Worm (Caenorhabditis elegans) whole organism, midembryonic: ENCODE results near the gene C44C10.12.

Source experiments
- T22C8.4 ChIP-seq: fragments of 200-800 bp; sonication (Bioruptor generic); IDR thresholded peaks from 2 replicates; pipeline ENCODE4 v1.3.6; 2022; ENCODE audit warnings: missing genetic modification characterization, missing compliant biosample characterization
- cog-1 ChIP-seq: sonication (generic microtip); optimal IDR thresholded peaks from 2 replicates; lab custom pipeline; 2016; ENCODE audit warnings: missing genetic modification characterization, missing compliant biosample characterization
- flt-1 ChIP-seq: fragments of 200-800 bp; sonication (Bioruptor generic); IDR thresholded peaks from 2 replicates; pipeline ENCODE4 v1.3.6; 2022; ENCODE audit warnings: missing genetic modification characterization, missing compliant biosample characterization
- klf-2 ChIP-seq: fragments of 200-800 bp; sonication (Bioruptor generic); conservative IDR thresholded peaks from 2 replicates; pipeline ENCODE4 v1.3.6; 2022; ENCODE audit warnings: missing genetic modification reagents, missing genetic modification characterization, missing compliant biosample characterization
- med-1 ChIP-seq: sonication (generic microtip); optimal IDR thresholded peaks from 2 replicates; lab custom pipeline; 2017; ENCODE audit warnings: missing genetic modification characterization, mild to moderate bottlenecking, missing compliant biosample characterization, antibody characterized with exemption, missing genetic modification reagents; ENCODE audit not compliant: insufficient read depth
- ref-1 ChIP-seq: fragments of 200-800 bp; sonication (Bioruptor generic); conservative IDR thresholded peaks from 2 replicates; pipeline ENCODE4 v1.3.6; 2022; ENCODE audit warnings: missing genetic modification reagents, missing genetic modification characterization, missing compliant biosample characterization
- tab-1 ChIP-seq: fragments of 200-800 bp; sonication (Bioruptor generic); IDR thresholded peaks from 2 replicates; pipeline ENCODE4 v1.3.6; 2022; ENCODE audit warnings: missing genetic modification characterization, missing compliant biosample characterization
- ztf-23 ChIP-seq: fragments of 200-800 bp; sonication (Bioruptor generic); IDR thresholded peaks from 2 replicates; pipeline ENCODE4 v1.3.6; 2022; ENCODE audit warnings: missing genetic modification reagents, missing genetic modification characterization, missing compliant biosample characterization
- ztf-29 ChIP-seq: fragments of 200-800 bp; sonication (Bioruptor generic); IDR thresholded peaks from 2 replicates; pipeline ENCODE4 v1.3.6; 2022; ENCODE audit warnings: missing genetic modification reagents, missing genetic modification characterization, missing compliant biosample characterization

Gene C44C10.12

DNA sequence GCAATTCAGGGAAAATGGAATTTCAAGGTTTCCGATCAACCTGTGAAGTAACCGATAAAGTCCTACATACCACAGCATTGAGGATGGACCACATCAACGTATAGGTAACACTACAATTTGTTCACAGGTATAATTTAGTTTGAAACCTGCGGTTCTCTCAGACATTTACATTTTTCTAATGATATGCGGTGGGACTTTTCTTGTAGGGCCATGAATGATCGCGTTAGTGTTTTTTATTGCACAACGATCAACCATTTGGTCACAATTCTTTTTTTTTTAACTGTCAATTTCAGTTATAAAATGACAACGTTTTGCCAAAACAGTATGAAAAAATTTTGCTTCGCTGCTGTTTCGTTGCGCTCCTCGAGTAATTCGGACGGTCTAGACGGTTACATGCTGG is at the start of gene C44C10.12:
Gene C44C10.12 (plus strand): TSS at position 301 of the 400 bp plus-strand sequence.
- no peak for TF ChIP-seq ref-1 (GFP tag; lab: Robert Waterston, UW)
- TF ChIP-seq T22C8.4 (GFP tag; lab: Robert Waterston, UW): no peak
- no peak for TF ChIP-seq klf-2
- TF ChIP-seq ztf-29: no peak
- TF ChIP-seq med-1 (GFP tag; lab: Kevin White, UChicago): no peak
- no peak for TF ChIP-seq cog-1 (tag; lab: Kevin White, UChicago)
- TF ChIP-seq tab-1 (GFP tag; lab: Robert Waterston, UW): no peak
- TF ChIP-seq ztf-23 (GFP tag; lab: Robert Waterston, UW): no peak
- TF ChIP-seq flt-1: no peak

- no peak for TF ChIP-seq T22C8.4 (GFP tag; lab: Robert Waterston, UW)
- no peak for TF ChIP-seq flt-1
- TF ChIP-seq tab-1 (GFP tag; lab: Robert Waterston, UW): no peak
- TF ChIP-seq med-1 (GFP tag; lab: Kevin White, UChicago): no peak
- no peak for TF ChIP-seq ref-1 (GFP tag; lab: Robert Waterston, UW)
- no peak for TF ChIP-seq cog-1 (tag; lab: Kevin White, UChicago)
- no peak for TF ChIP-seq ztf-23 (GFP tag; lab: Robert Waterston, UW)
- TF ChIP-seq ztf-29: no peak
- TF ChIP-seq klf-2: no peak
Measured at ce11 chrX:11647165-11647564, 49.6 kb upstream of the C44C10.12 start, which contains the start of gene T04F8.8. TSS of gene T04F8.8 (plus strand) at chrX:11647465.

- TF ChIP-seq med-1 (GFP tag; lab: Kevin White, UChicago) (no peak), ref-1 (GFP tag; lab: Robert Waterston, UW) (no peak)
Measured at ce11 chrX:11650751-11651150, 46.0 kb upstream of the C44C10.12 start, which contains the start of gene cutl-11. TSS of gene cutl-11 (minus strand) at chrX:11650851.

- TF ChIP-seq cog-1 (tag; lab: Kevin White, UChicago) (peak; percentile 45), tab-1 (GFP tag; lab: Robert Waterston, UW) (no peak), klf-2 (no peak), ztf-23 (GFP tag; lab: Robert Waterston, UW) (no peak), flt-1 (no peak), med-1 (GFP tag; lab: Kevin White, UChicago) (no peak), T22C8.4 (GFP tag; lab: Robert Waterston, UW) (peak; percentile 39; the same call in 1 of the 2 replicates), ztf-29 (no peak), ref-1 (GFP tag; lab: Robert Waterston, UW) (no peak)
Measured at ce11 chrX:11656519-11657006, 40.2 kb upstream of the C44C10.12 start, which contains the start of gene T04F8.2. TSS of gene T04F8.2 (minus strand) at chrX:11656569.

- no peak for TF ChIP-seq med-1 (GFP tag; lab: Kevin White, UChicago)
- TF ChIP-seq T22C8.4 (GFP tag; lab: Robert Waterston, UW): no peak
- TF ChIP-seq ref-1 (GFP tag; lab: Robert Waterston, UW): no peak
- TF ChIP-seq ztf-23 (GFP tag; lab: Robert Waterston, UW): no peak
Measured at ce11 chrX:11658331-11658730, 38.5 kb upstream of the C44C10.12 start, which contains the start of gene T04F8.3. TSS of gene T04F8.3 (plus strand) at chrX:11658631.

DNA sequence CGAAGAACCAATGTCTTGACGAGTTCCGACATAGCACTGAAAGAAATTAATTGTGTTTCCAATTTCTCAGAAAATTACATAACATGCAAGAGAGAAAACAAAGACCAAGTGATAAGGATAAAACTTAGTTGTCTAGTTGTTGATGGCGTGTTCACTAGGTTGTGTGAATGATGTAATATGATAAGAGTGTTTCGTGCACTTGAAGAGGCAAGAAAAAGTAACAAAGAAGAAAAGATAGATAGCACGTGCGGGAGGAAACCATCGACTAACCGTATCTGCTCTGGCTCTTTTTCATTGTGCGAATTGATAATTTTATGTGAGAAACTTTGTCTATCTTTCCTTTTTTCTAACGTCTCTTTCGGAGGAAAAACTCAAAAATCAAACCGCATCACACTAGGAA is 35.2 kb upstream of the C44C10.12 start, which contains the start of gene sfxn-1.5:
Gene sfxn-1.5 (minus strand): TSS at position 36 of the 400 bp plus-strand sequence.
- TF ChIP-seq cog-1 (tag; lab: Kevin White, UChicago) (no peak), T22C8.4 (GFP tag; lab: Robert Waterston, UW) (no peak), ztf-29 (no peak), flt-1 (no peak), klf-2 (no peak), ztf-23 (GFP tag; lab: Robert Waterston, UW) (no peak), ref-1 (GFP tag; lab: Robert Waterston, UW) (no peak), tab-1 (GFP tag; lab: Robert Waterston, UW) (no peak), med-1 (GFP tag; lab: Kevin White, UChicago) (no peak)

DNA sequence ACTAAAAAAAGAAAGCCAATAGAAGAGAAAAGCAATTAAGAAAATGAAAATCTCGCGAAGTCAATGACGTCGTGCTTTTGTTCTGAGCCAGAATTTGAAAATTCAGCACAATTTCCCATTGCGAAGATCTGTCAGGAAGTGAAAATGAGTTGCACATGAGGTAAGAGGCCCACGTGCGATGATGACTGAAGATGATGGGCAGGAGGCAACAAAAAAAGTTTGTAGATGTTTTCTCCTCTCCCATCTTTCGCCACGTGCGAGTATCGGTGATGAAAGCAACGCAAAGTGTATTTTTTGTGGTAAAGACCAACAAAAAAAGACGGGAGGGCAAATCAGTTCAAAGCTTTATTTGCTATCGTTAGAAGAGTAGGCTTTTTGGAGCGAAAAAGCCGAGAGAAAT is 34.7 kb upstream of the C44C10.12 start:
- TF ChIP-seq flt-1 (no peak), T22C8.4 (GFP tag; lab: Robert Waterston, UW) (no peak), med-1 (GFP tag; lab: Kevin White, UChicago) (no peak), klf-2 (no peak), tab-1 (GFP tag; lab: Robert Waterston, UW) (no peak), cog-1 (tag; lab: Kevin White, UChicago) (no peak), ref-1 (GFP tag; lab: Robert Waterston, UW) (no peak), ztf-23 (GFP tag; lab: Robert Waterston, UW) (no peak), ztf-29 (no peak)

- peak; percentile 32 for TF ChIP-seq cog-1 (tag; lab: Kevin White, UChicago)
- no peak for TF ChIP-seq ref-1 (GFP tag; lab: Robert Waterston, UW)
- 0 out of 2 replicates have a peak, but pooled peaks have one; percentile 52 for TF ChIP-seq flt-1
- TF ChIP-seq ztf-29: no peak
Measured at ce11 chrX:11662557-11662956, 34.2 kb upstream of the C44C10.12 start.

ce11 chrX:11664184-11664583 is 32.6 kb upstream of the C44C10.12 start:
- no peak for TF ChIP-seq ztf-29
- TF ChIP-seq ztf-23 (GFP tag; lab: Robert Waterston, UW): no peak
- no peak for TF ChIP-seq ref-1 (GFP tag; lab: Robert Waterston, UW)
- no peak for TF ChIP-seq tab-1 (GFP tag; lab: Robert Waterston, UW)
- TF ChIP-seq med-1 (GFP tag; lab: Kevin White, UChicago): no peak
- TF ChIP-seq flt-1: no peak

DNA sequence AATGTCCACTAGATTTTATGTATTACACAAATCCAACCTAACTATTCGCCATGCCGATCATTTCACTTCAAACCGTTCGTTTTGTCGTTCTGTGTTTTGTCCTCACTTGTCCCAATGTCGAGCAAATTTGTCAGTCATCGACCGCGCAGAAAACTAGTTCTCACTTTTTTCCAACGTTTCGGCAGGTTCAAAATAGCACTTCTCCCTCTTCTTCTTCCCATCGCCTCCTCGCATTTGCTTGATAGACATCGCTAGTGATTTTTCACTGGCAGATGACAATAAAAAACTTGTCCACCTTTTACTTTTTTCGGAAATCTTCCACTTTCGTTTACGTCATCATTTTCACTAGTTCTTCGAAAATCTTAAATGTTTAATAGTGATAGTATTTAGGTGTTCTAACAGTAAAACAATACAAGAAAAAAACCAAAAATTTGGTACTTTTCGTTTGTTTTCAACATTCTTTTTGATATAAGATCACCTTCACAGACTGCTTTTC is 31.2 kb upstream of the C44C10.12 start:
- no peak for TF ChIP-seq ztf-23 (GFP tag; lab: Robert Waterston, UW)
- TF ChIP-seq klf-2: no peak
- TF ChIP-seq ztf-29: no peak
- TF ChIP-seq ref-1 (GFP tag; lab: Robert Waterston, UW): no peak
- TF ChIP-seq med-1 (GFP tag; lab: Kevin White, UChicago): no peak
- TF ChIP-seq T22C8.4 (GFP tag; lab: Robert Waterston, UW): no peak
- no peak for TF ChIP-seq flt-1
- no peak for TF ChIP-seq cog-1 (tag; lab: Kevin White, UChicago)
- no peak for TF ChIP-seq tab-1 (GFP tag; lab: Robert Waterston, UW)
